Fruit fly (Drosophila melanogaster) whole organism, embryonic: ENCODE measurements around the gene edin.
A peak's percentile ranks its signal among the peaks of the same experiment; 100 is the strongest.

Experiments used
- Adf1 ChIP-seq: fragments of 200-800 bp; sonication (Bioruptor generic); IDR thresholded peaks from 2 replicates; pipeline ENCODE4 v1.3.6; 2022; ENCODE audit warnings: missing biosample characterization, missing genetic modification characterization
- Bteb2 ChIP-seq: fragments of 200-800 bp; sonication (Bioruptor generic); optimal IDR thresholded peaks from 2 replicates; lab custom pipeline; 2016; ENCODE audit warnings: missing biosample characterization, missing genetic modification characterization
- CG10147 ChIP-seq: fragments of 200-800 bp; sonication (Bioruptor generic); optimal IDR thresholded peaks from 2 replicates; lab custom pipeline; 2019; ENCODE audit warnings: missing biosample characterization, mild to moderate bottlenecking, missing genetic modification characterization, moderate library complexity
- CG10979 ChIP-seq: fragments of 200-800 bp; sonication (Bioruptor generic); optimal IDR thresholded peaks from 2 replicates; lab custom pipeline; 2018; ENCODE audit warnings: missing biosample characterization, mild to moderate bottlenecking, missing genetic modification characterization, moderate library complexity
- CG11696 ChIP-seq: fragments of 200-800 bp; sonication (Bioruptor generic); IDR thresholded peaks from 2 replicates; pipeline ENCODE4 v1.3.6; 2022; ENCODE audit warnings: missing biosample characterization, missing genetic modification characterization
- CG12155 ChIP-seq: fragments of 200-800 bp; sonication (Bioruptor generic); optimal IDR thresholded peaks from 3 replicates; lab custom pipeline; 2016; ENCODE audit warnings: missing biosample characterization, missing genetic modification characterization
- CG1233 ChIP-seq: fragments of 200-800 bp; sonication (Bioruptor generic); optimal IDR thresholded peaks from 4 replicates; lab custom pipeline; 2018; ENCODE audit warnings: missing biosample characterization, mild to moderate bottlenecking, missing genetic modification characterization
- CG15479 ChIP-seq: fragments of 200-800 bp; sonication (Bioruptor generic); optimal IDR thresholded peaks from 3 replicates; lab custom pipeline; 2019; ENCODE audit warnings: missing biosample characterization, mild to moderate bottlenecking, missing genetic modification characterization, moderate library complexity
- CG1602 ChIP-seq: fragments of 200-800 bp; sonication (Bioruptor generic); optimal IDR thresholded peaks from 3 replicates; lab custom pipeline; 2016; ENCODE audit warnings: missing biosample characterization, missing genetic modification characterization
- CG17361 ChIP-seq: fragments of 200-800 bp; sonication (Bioruptor generic); IDR thresholded peaks from 3 replicates; pipeline ENCODE4 v1.3.6; 2022; ENCODE audit warnings: missing biosample characterization, missing genetic modification characterization
- CG2120 ChIP-seq: fragments of 200-800 bp; sonication (Bioruptor generic); optimal IDR thresholded peaks from 3 replicates; lab custom pipeline; 2016; ENCODE audit warnings: missing biosample characterization, missing genetic modification characterization
- CG2875 ChIP-seq: fragments of 200-800 bp; sonication (Bioruptor generic); optimal IDR thresholded peaks from 2 replicates; lab custom pipeline; 2017; ENCODE audit warnings: missing biosample characterization, mild to moderate bottlenecking, missing genetic modification characterization, missing genetic modification reagents
- CG30020 ChIP-seq: fragments of 200-800 bp; optimal IDR thresholded peaks from 2 replicates; lab custom pipeline; 2019; ENCODE audit warnings: missing biosample characterization, mild to moderate bottlenecking, missing genetic modification characterization, moderate library complexity
- CG4282 ChIP-seq: fragments of 200-800 bp; sonication (Bioruptor generic); optimal IDR thresholded peaks from 2 replicates; lab custom pipeline; 2016; ENCODE audit warnings: missing biosample characterization, missing genetic modification characterization
- CG43689 ChIP-seq: fragments of 200-800 bp; sonication (Bioruptor generic); IDR thresholded peaks from 2 replicates; pipeline ENCODE4 v1.3.6; 2022; ENCODE audit warnings: missing biosample characterization, missing genetic modification characterization
- CG6175 ChIP-seq: fragments of 200-800 bp; sonication (Bioruptor generic); IDR thresholded peaks from 3 replicates; pipeline ENCODE4 v1.3.6; 2022; ENCODE audit warnings: missing biosample characterization, missing genetic modification characterization
- CG6689 ChIP-seq: fragments of 200-800 bp; sonication (Bioruptor generic); IDR thresholded peaks from 2 replicates; pipeline ENCODE4 v1.3.6; 2022; ENCODE audit warnings: missing biosample characterization, missing genetic modification characterization
- CG9437 ChIP-seq: fragments of 200-800 bp; sonication (Bioruptor generic); optimal IDR thresholded peaks from 2 replicates; lab custom pipeline; 2018; ENCODE audit warnings: missing biosample characterization, mild to moderate bottlenecking, missing genetic modification characterization
- CG9727 ChIP-seq: fragments of 200-800 bp; sonication (Bioruptor generic); optimal IDR thresholded peaks from 3 replicates; lab custom pipeline; 2017; ENCODE audit warnings: missing biosample characterization, mild to moderate bottlenecking, missing genetic modification characterization
- CoRest ChIP-seq: fragments of 200-800 bp; sonication (Bioruptor generic); optimal IDR thresholded peaks from 3 replicates; lab custom pipeline; 2018; ENCODE audit warnings: missing biosample characterization, mild to moderate bottlenecking, missing genetic modification characterization, moderate library complexity
- D19A ChIP-seq: fragments of 200-800 bp; optimal IDR thresholded peaks from 3 replicates; lab custom pipeline; 2019; ENCODE audit warnings: missing biosample characterization, mild to moderate bottlenecking, missing genetic modification characterization, moderate library complexity
- Doc3 ChIP-seq: fragments of 200-800 bp; sonication (Bioruptor generic); IDR thresholded peaks from 3 replicates; pipeline ENCODE4 v1.3.6; 2022; ENCODE audit warnings: missing biosample characterization, missing genetic modification characterization; ENCODE audit not compliant: partially characterized antibody
- Dp ChIP-seq: fragments of 200-800 bp; sonication (Bioruptor generic); optimal IDR thresholded peaks from 2 replicates; lab custom pipeline; 2018; ENCODE audit warnings: missing biosample characterization, mild to moderate bottlenecking, missing genetic modification characterization, moderate library complexity
- E2f1 ChIP-seq: fragments of 200-800 bp; sonication (Bioruptor generic); IDR thresholded peaks from 2 replicates; pipeline ENCODE4 v1.3.6; 2022; ENCODE audit warnings: missing biosample characterization, missing genetic modification characterization
- GATAe ChIP-seq: fragments of 200-800 bp; sonication (Bioruptor generic); conservative IDR thresholded peaks from 2 replicates; pipeline ENCODE4 v1.3.6; 2022; ENCODE audit warnings: missing biosample characterization, missing genetic modification characterization
- HLH3B ChIP-seq: fragments of 200-800 bp; sonication (Bioruptor generic); IDR thresholded peaks from 2 replicates; pipeline ENCODE4 v1.3.6; 2022; ENCODE audit warnings: missing biosample characterization, missing genetic modification characterization
- HLH54F ChIP-seq: fragments of 200-800 bp; sonication (Bioruptor generic); optimal IDR thresholded peaks from 3 replicates; lab custom pipeline; 2016; ENCODE audit warnings: missing biosample characterization, missing genetic modification characterization
- Myb ChIP-seq: fragments of 200-800 bp; sonication (Bioruptor generic); optimal IDR thresholded peaks from 2 replicates; lab custom pipeline; 2016; ENCODE audit warnings: missing biosample characterization, missing genetic modification characterization
- NC2β ChIP-seq: fragments of 200-800 bp; sonication (Bioruptor generic); optimal IDR thresholded peaks from 2 replicates; lab custom pipeline; 2016; ENCODE audit warnings: missing biosample characterization, missing genetic modification characterization
- Sox100B ChIP-seq: fragments of 200-800 bp; sonication (Bioruptor generic); optimal IDR thresholded peaks from 3 replicates; lab custom pipeline; 2018; ENCODE audit warnings: missing biosample characterization, mild to moderate bottlenecking, missing genetic modification characterization
- Xrp1 ChIP-seq: fragments of 200-800 bp; sonication (Bioruptor generic); IDR thresholded peaks from 2 replicates; pipeline ENCODE4 v1.3.6; 2022; ENCODE audit warnings: missing biosample characterization, missing genetic modification characterization
- aop ChIP-seq: fragments of 200-800 bp; sonication (Bioruptor generic); IDR thresholded peaks from 2 replicates; pipeline ENCODE4 v1.3.6; 2022; ENCODE audit warnings: missing biosample characterization, missing genetic modification characterization
- cato ChIP-seq: fragments of 200-800 bp; sonication (Bioruptor generic); optimal IDR thresholded peaks from 2 replicates; lab custom pipeline; 2016; ENCODE audit warnings: missing biosample characterization, missing genetic modification characterization, borderline replicate concordance
- crol ChIP-seq: fragments of 200-800 bp; sonication (Bioruptor generic); IDR thresholded peaks from 2 replicates; pipeline ENCODE4 v1.3.6; 2022; ENCODE audit warnings: missing biosample characterization, missing genetic modification characterization
- crp ChIP-seq, 2 experiments: fragments of 200-800 bp; sonication (Bioruptor generic); optimal IDR thresholded peaks; 2 replicates in 1 of 2; 3 replicates in 1 of 2; lab custom pipeline; 2017; ENCODE audit warnings: missing biosample characterization in 2 of 2, missing genetic modification characterization in 2 of 2, mild to moderate bottlenecking in 1 of 2, moderate library complexity in 1 of 2
- dati ChIP-seq: fragments of 200-800 bp; sonication (Bioruptor generic); IDR thresholded peaks from 2 replicates; pipeline ENCODE4 v1.3.6; 2022; ENCODE audit warnings: missing biosample characterization, missing genetic modification characterization
- fd3F ChIP-seq: fragments of 200-800 bp; sonication (Bioruptor generic); optimal IDR thresholded peaks from 2 replicates; lab custom pipeline; 2018; ENCODE audit warnings: missing biosample characterization, mild to moderate bottlenecking, missing genetic modification characterization, moderate library complexity
- gsb ChIP-seq: fragments of 200-800 bp; sonication (Bioruptor generic); IDR thresholded peaks from 2 replicates; pipeline ENCODE4 v1.3.6; 2022; ENCODE audit warnings: missing biosample characterization, missing genetic modification characterization
- hb ChIP-seq: fragments of 200-800 bp; sonication (Bioruptor generic); IDR thresholded peaks from 3 replicates; pipeline ENCODE4 v1.3.6; 2022; ENCODE audit warnings: missing biosample characterization, missing genetic modification characterization; ENCODE audit not compliant: partially characterized antibody
- ind ChIP-seq: fragments of 200-800 bp; sonication (Bioruptor generic); optimal IDR thresholded peaks from 3 replicates; lab custom pipeline; 2016; ENCODE audit warnings: missing biosample characterization, missing genetic modification characterization
- lmd ChIP-seq: fragments of 200-800 bp; sonication (Bioruptor generic); IDR thresholded peaks from 2 replicates; pipeline ENCODE4 v1.3.6; 2022; ENCODE audit warnings: missing biosample characterization, missing genetic modification characterization
- onecut ChIP-seq: fragments of 200-800 bp; sonication (Bioruptor generic); IDR thresholded peaks from 2 replicates; pipeline ENCODE4 v1.3.6; 2022; ENCODE audit warnings: missing biosample characterization, missing genetic modification characterization
- pum ChIP-seq: fragments of 200-800 bp; sonication (Bioruptor generic); optimal IDR thresholded peaks from 2 replicates; lab custom pipeline; 2016; ENCODE audit warnings: missing biosample characterization, missing genetic modification characterization
- pzg ChIP-seq: fragments of 200-800 bp; sonication (Bioruptor generic); optimal IDR thresholded peaks from 3 replicates; lab custom pipeline; 2018; ENCODE audit warnings: missing biosample characterization, mild to moderate bottlenecking, missing genetic modification characterization, moderate library complexity
- sc ChIP-seq, 3 experiments: fragments of >200 bp in 2 of 3; fragments of 200-800 bp in 1 of 3; sonication (Bioruptor generic) in 1 of 3; optimal IDR thresholded peaks; 2 replicates in 2 of 3; 3 replicates in 1 of 3; lab custom pipeline; 2017; ENCODE audit warnings: mild to moderate bottlenecking in 1 of 3, missing biosample characterization in 1 of 3, missing genetic modification characterization in 1 of 3, missing genetic modification reagents in 1 of 3
- sens ChIP-seq: fragments of 200-800 bp; sonication (Bioruptor generic); peaks from one replicate; lab custom pipeline; 2016; ENCODE audit warnings: missing biosample characterization, missing genetic modification characterization
- slp2 ChIP-seq: fragments of 200-800 bp; sonication (Bioruptor generic); optimal IDR thresholded peaks from 2 replicates; lab custom pipeline; 2016; ENCODE audit warnings: missing biosample characterization, missing genetic modification characterization
- tgo ChIP-seq: fragments of 200-800 bp; sonication (Bioruptor generic); IDR thresholded peaks from 3 replicates; pipeline ENCODE4 v1.3.6; 2022; ENCODE audit warnings: missing biosample characterization, missing genetic modification characterization
- unpg ChIP-seq: fragments of 200-800 bp; sonication (Bioruptor generic); optimal IDR thresholded peaks from 3 replicates; lab custom pipeline; 2018; ENCODE audit warnings: missing biosample characterization, mild to moderate bottlenecking, missing genetic modification characterization, moderate library complexity
- zfh1 ChIP-seq: fragments of 200-800 bp; sonication (Bioruptor generic); IDR thresholded peaks from 3 replicates; pipeline ENCODE4 v1.3.6; 2022; ENCODE audit warnings: missing biosample characterization, missing genetic modification characterization

edin gene

DNA sequence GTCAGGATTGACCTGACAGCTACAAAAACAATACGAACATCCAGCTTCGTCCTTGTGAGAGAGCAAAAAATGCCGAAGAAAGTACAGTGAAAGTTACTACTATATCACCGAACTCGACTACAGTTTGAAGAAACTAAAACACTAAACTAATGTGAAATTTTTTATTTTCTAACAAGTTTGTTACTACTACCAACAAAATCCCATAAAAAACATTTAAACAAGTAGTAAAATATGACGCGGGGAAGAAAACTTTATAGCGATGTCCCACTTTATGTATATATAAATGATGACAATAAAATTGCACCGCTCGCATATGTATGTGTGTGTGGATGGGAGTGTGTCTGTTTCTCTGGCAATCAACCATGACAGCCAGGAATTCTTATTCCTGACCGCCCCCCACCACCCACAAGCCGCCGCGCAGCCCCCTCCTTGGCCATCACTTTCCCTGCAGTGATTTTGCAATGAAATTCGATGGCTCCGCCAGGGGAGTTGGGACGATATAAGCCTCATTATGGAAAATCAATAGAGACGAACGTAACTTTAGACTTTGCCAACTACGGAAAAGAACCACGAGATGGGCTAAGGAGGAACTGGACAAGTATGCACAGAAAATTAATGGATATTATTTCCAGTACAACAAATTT, 33.2 kb upstream of the edin start (continued):
- TF ChIP-seq CG43689 (GFP tag; lab: Robert Waterston, UW) (no peak), Xrp1 (GFP tag; lab: Robert Waterston, UW) (peak; percentile 59), sens (GFP tag; lab: Kevin White, UChicago) (peak; percentile 11), pzg (GFP tag; lab: Kevin White, UChicago) (no peak), aop (GFP tag; lab: Robert Waterston, UW) (no peak), lmd (peak; percentile 11; the same call in 1 of the 2 replicates), CG6689 (GFP tag; lab: Robert Waterston, UW) (0 out of 2 replicates have a peak, but pooled peaks have one; percentile 19), dati (GFP tag; lab: Robert Waterston, UW) (no peak), Doc3 (GFP tag; lab: Robert Waterston, UW) (no peak), cato (no peak), D19A (tag; lab: Kevin White, UChicago) (no peak), CoRest (tag; lab: Kevin White, UChicago) (no peak), gsb (GFP tag; lab: Robert Waterston, UW) (no peak), CG2120 (GFP tag; lab: Kevin White, UChicago) (no peak), ind (GFP tag; lab: Kevin White, UChicago) (no peak), CG10147 (GFP tag; lab: Kevin White, UChicago) (peak; percentile 11), CG6175 (GFP tag; lab: Robert Waterston, UW) (no peak), CG30020 (tag; lab: Kevin White, UChicago) (no peak), Dp (GFP tag; lab: Kevin White, UChicago) (no peak), E2f1 (GFP tag; lab: Robert Waterston, UW) (no peak), fd3F (no peak), CG15479 (GFP tag; lab: Kevin White, UChicago) (no peak), pum (GFP tag; lab: Kevin White, UChicago) (no peak), CG1233 (GFP tag; lab: Kevin White, UChicago) (no peak), CG9437 (GFP tag; lab: Kevin White, UChicago) (no peak), CG2875 (no peak), HLH54F (no peak), CG10979 (tag; lab: Kevin White, UChicago) (no peak), CG11696 (GFP tag; lab: Robert Waterston, UW) (no peak), Myb (GFP tag; lab: Kevin White, UChicago) (no peak), CG9727 (no peak), Adf1 (GFP tag; lab: Robert Waterston, UW) (no peak), onecut (GFP tag; lab: Robert Waterston, UW) (peak; percentile 77), Sox100B (GFP tag; lab: Kevin White, UChicago) (no peak), slp2 (no peak), HLH3B (GFP tag; lab: Robert Waterston, UW) (0 out of 2 replicates have a peak, but pooled peaks have one; percentile 34), GATAe (no peak), tgo (0 out of 3 replicates have a peak, but pooled peaks have one; percentile 15), NC2β (no peak), crp (GFP tag; optimal IDR thresholded peaks at IDR 0.05; lab: Kevin White, UChicago) (no peak), CG1602 (GFP tag; lab: Kevin White, UChicago) (no peak), hb (GFP tag; lab: Robert Waterston, UW) (no peak), crol (GFP tag; lab: Robert Waterston, UW) (peak; percentile 60), CG17361 (0 out of 3 replicates have a peak, but pooled peaks have one; percentile 9), sc (optimal IDR thresholded peaks at IDR 0.05; lab: Kevin White, UChicago) (no peak), sc (GFP tag; optimal IDR thresholded peaks at IDR 0.05; lab: Kevin White, UChicago) (no peak), CG4282 (no peak), CG12155 (GFP tag; lab: Kevin White, UChicago) (no peak), Bteb2 (no peak), zfh1 (GFP tag; lab: Robert Waterston, UW) (peak; percentile 37; the same call in 1 of the 3 replicates), unpg (GFP tag; lab: Kevin White, UChicago) (peak; percentile 0)
